Worm (Caenorhabditis elegans) whole organism, L3 larva: Measurements from ENCODE around the gene bmk-1.

ENCODE experiments used
- aly-2 ChIP-seq: fragments of 150-350 bp; optimal IDR thresholded peaks from 2 replicates; lab custom pipeline; 2014; ENCODE audit warnings: missing biosample characterization, missing genetic modification characterization
- ceh-28 ChIP-seq: fragments of 150-350 bp; optimal IDR thresholded peaks from 2 replicates; lab custom pipeline; 2014; ENCODE audit warnings: missing biosample characterization, missing genetic modification reagents, missing genetic modification characterization
- elt-1 ChIP-seq: fragments of 150-350 bp; optimal IDR thresholded peaks from 2 replicates; lab custom pipeline; 2014; ENCODE audit warnings: missing biosample characterization, missing genetic modification characterization
- elt-3 ChIP-seq, 3 experiments: fragments of 150-350 bp in 1 of 3; sonication (generic microtip) in 2 of 3; optimal IDR thresholded peaks; 2 replicates in 2 of 3; 4 replicates in 1 of 3; lab custom pipeline; 2014 to 2017; ENCODE audit warnings: missing biosample characterization in 3 of 3, missing genetic modification characterization in 3 of 3
- mdl-1 ChIP-seq: fragments of 150-350 bp; optimal IDR thresholded peaks from 2 replicates; lab custom pipeline; 2014; ENCODE audit warnings: missing biosample characterization, missing genetic modification characterization
- nhr-23 ChIP-seq: fragments of 150-350 bp; optimal IDR thresholded peaks from 2 replicates; lab custom pipeline; 2014; ENCODE audit warnings: missing biosample characterization, missing genetic modification reagents, missing genetic modification characterization
- nhr-237 ChIP-seq: fragments of 150-350 bp; optimal IDR thresholded peaks from 2 replicates; lab custom pipeline; 2014; ENCODE audit warnings: missing biosample characterization, missing genetic modification characterization
- nhr-77 ChIP-seq: fragments of 150-350 bp; optimal IDR thresholded peaks from 2 replicates; lab custom pipeline; 2014; ENCODE audit warnings: missing biosample characterization, missing genetic modification characterization
- snpc-4 ChIP-seq: fragments of 150-350 bp; optimal IDR thresholded peaks from 2 replicates; lab custom pipeline; 2014; ENCODE audit warnings: missing biosample characterization, missing genetic modification characterization
- unc-62 ChIP-seq: fragments of 150-350 bp; sonication (generic microtip); optimal IDR thresholded peaks from 4 replicates; lab custom pipeline; 2014; ENCODE audit warnings: missing biosample characterization, missing genetic modification reagents, missing genetic modification characterization

DNA sequence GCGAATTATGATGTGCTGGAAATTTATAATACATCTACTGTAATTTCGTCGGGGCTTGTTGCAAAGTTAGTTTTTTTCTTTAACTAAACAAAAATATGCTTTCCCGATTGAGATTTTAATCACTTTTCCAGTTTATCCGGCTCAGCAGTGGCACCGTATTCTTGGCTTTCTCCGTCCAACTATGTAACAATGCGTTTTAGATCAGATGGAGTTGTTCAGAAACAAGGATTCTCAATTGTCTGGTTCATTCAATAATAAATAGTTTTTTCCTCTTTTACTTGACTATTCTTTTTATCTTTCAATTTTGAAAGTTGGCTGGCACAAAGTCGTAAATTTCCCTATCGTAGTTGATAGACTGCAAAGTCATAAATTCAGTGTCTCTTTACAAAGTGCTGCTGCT is 17.3 kb upstream of the bmk-1 start, which contains the start of gene clec-56:
- TF ChIP-seq nhr-23 (no peak), elt-3 (tag; optimal IDR thresholded peaks at IDR 0.05; lab: Kevin White, UChicago) (no peak), mdl-1 (tag; lab: Kevin White, UChicago) (no peak), nhr-77 (tag; lab: Kevin White, UChicago) (no peak), unc-62 (GFP tag; lab: Kevin White, UChicago) (no peak), ceh-28 (tag; lab: Kevin White, UChicago) (no peak), snpc-4 (tag; lab: Kevin White, UChicago) (no peak), elt-1 (no peak), nhr-237 (tag; lab: Kevin White, UChicago) (no peak), aly-2 (tag; lab: Kevin White, UChicago) (no peak)
